Worm (Caenorhabditis elegans) whole organism, young adult: Measurements from ENCODE around the gene C41H7.2.
A peak's percentile ranks its signal among the peaks of the same experiment; 100 is the strongest.

Source experiments
- B0019.2 ChIP-seq: fragments of 200-800 bp; sonication (Bioruptor generic); conservative IDR thresholded peaks from 2 replicates; pipeline ENCODE4 v1.3.6; 2022; ENCODE audit warnings: missing genetic modification reagents, missing genetic modification characterization, missing compliant biosample characterization
- D2030.7 ChIP-seq: fragments of 200-800 bp; sonication (Bioruptor generic); IDR thresholded peaks from 2 replicates; pipeline ENCODE4 v1.3.6; 2022; ENCODE audit warnings: missing genetic modification reagents, missing genetic modification characterization, missing compliant biosample characterization
- F10E7.11 ChIP-seq: sonication (generic microtip); optimal IDR thresholded peaks from 2 replicates; lab custom pipeline; 2017; ENCODE audit warnings: mild to moderate bottlenecking, missing genetic modification characterization, moderate library complexity, missing compliant biosample characterization
- F23B12.7 ChIP-seq: sonication (generic microtip); optimal IDR thresholded peaks from 2 replicates; lab custom pipeline; 2017; ENCODE audit warnings: missing genetic modification characterization, mild to moderate bottlenecking, missing compliant biosample characterization, antibody characterized with exemption, moderate library complexity; ENCODE audit not compliant: insufficient read depth
- F37B4.10 ChIP-seq: fragments of 200-800 bp; sonication (Bioruptor generic); IDR thresholded peaks from 2 replicates; pipeline ENCODE4 v1.3.6; 2022; ENCODE audit warnings: missing genetic modification characterization, missing compliant biosample characterization
- K12H6.12 ChIP-seq: fragments of 200-800 bp; sonication (Bioruptor generic); optimal IDR thresholded peaks from 2 replicates; lab custom pipeline; 2018; ENCODE audit warnings: mild to moderate bottlenecking, missing genetic modification characterization, missing compliant biosample characterization
- Y67H2A.10 ChIP-seq: fragments of 200-800 bp; sonication (Bioruptor generic); conservative IDR thresholded peaks from 2 replicates; pipeline ENCODE4 v1.3.6; 2022; ENCODE audit warnings: missing genetic modification reagents, missing genetic modification characterization, missing compliant biosample characterization
- ZK185.1 ChIP-seq: sonication (generic microtip); optimal IDR thresholded peaks from 2 replicates; lab custom pipeline; 2016; ENCODE audit warnings: mild to moderate bottlenecking, missing genetic modification characterization, missing compliant biosample characterization; ENCODE audit not compliant: poor library complexity, severe bottlenecking
- aptf-2 ChIP-seq: fragments of 200-800 bp; sonication (Bioruptor generic); conservative IDR thresholded peaks from 2 replicates; pipeline ENCODE4 v1.3.6; 2022; ENCODE audit warnings: missing genetic modification reagents, missing genetic modification characterization, missing compliant biosample characterization
- aptf-3 ChIP-seq: fragments of 200-800 bp; sonication (Bioruptor generic); IDR thresholded peaks from 2 replicates; pipeline ENCODE4 v1.3.6; 2022; ENCODE audit warnings: missing genetic modification characterization, missing compliant biosample characterization
- attf-3 ChIP-seq: fragments of 200-800 bp; sonication (Bioruptor generic); conservative IDR thresholded peaks from 2 replicates; pipeline ENCODE4 v1.3.6; 2022; ENCODE audit warnings: missing genetic modification reagents, missing genetic modification characterization, missing compliant biosample characterization
- attf-5 ChIP-seq: fragments of 200-800 bp; sonication (Bioruptor generic); optimal IDR thresholded peaks from 2 replicates; lab custom pipeline; 2018; ENCODE audit warnings: mild to moderate bottlenecking, missing genetic modification characterization, missing compliant biosample characterization
- attf-6 ChIP-seq: fragments of 200-800 bp; sonication (Bioruptor generic); IDR thresholded peaks from 2 replicates; pipeline ENCODE4 v1.3.6; 2022; ENCODE audit warnings: missing genetic modification reagents, missing genetic modification characterization, missing compliant biosample characterization
- ceh-27 ChIP-seq: fragments of 200-800 bp; sonication (Bioruptor generic); optimal IDR thresholded peaks from 2 replicates; lab custom pipeline; 2018; ENCODE audit warnings: mild to moderate bottlenecking, missing genetic modification characterization, moderate library complexity, missing compliant biosample characterization
- die-1 ChIP-seq: sonication (generic microtip); optimal IDR thresholded peaks from 2 replicates; lab custom pipeline; 2016; ENCODE audit warnings: missing genotype, mild to moderate bottlenecking, missing genetic modification characterization, missing compliant biosample characterization
- egl-44 ChIP-seq: fragments of 200-800 bp; sonication (Bioruptor generic); IDR thresholded peaks from 2 replicates; pipeline ENCODE4 v1.3.6; 2022; ENCODE audit warnings: missing genetic modification reagents, missing genetic modification characterization, missing compliant biosample characterization
- egrh-3 ChIP-seq: fragments of 200-800 bp; sonication (Bioruptor generic); IDR thresholded peaks from 2 replicates; pipeline ENCODE4 v1.3.6; 2022; ENCODE audit warnings: missing genetic modification reagents, missing genetic modification characterization, missing compliant biosample characterization
- him-1 ChIP-seq: sonication (generic microtip); optimal IDR thresholded peaks from 2 replicates; lab custom pipeline; 2016; ENCODE audit warnings: missing genotype, missing genetic modification reagents, missing genetic modification characterization, missing compliant biosample characterization
- nhr-179 ChIP-seq: sonication (generic microtip); optimal IDR thresholded peaks from 2 replicates; lab custom pipeline; 2016; ENCODE audit warnings: mild to moderate bottlenecking, missing genetic modification characterization, missing compliant biosample characterization
- nhr-80 ChIP-seq: sonication (generic microtip); optimal IDR thresholded peaks from 2 replicates; lab custom pipeline; 2016; ENCODE audit warnings: missing genetic modification characterization, missing compliant biosample characterization
- pha-4 ChIP-seq: fragments of 150-350 bp; sonication (generic microtip); optimal IDR thresholded peaks from 2 replicates; lab custom pipeline; 2014; ENCODE audit warnings: missing biosample characterization, missing genetic modification reagents, missing genetic modification characterization
- repo-1 ChIP-seq: sonication (generic microtip); optimal IDR thresholded peaks from 2 replicates; lab custom pipeline; 2017; ENCODE audit warnings: mild to moderate bottlenecking, missing genetic modification characterization, missing compliant biosample characterization
- snpc-1.3 ChIP-seq: sonication (generic microtip); optimal IDR thresholded peaks from 2 replicates; lab custom pipeline; 2017; ENCODE audit warnings: missing genetic modification characterization, mild to moderate bottlenecking, missing compliant biosample characterization, antibody characterized with exemption, moderate library complexity, missing genotype, missing genetic modification reagents; ENCODE audit not compliant: insufficient read depth
- snpc-3.4 ChIP-seq: sonication (generic microtip); optimal IDR thresholded peaks from 2 replicates; lab custom pipeline; 2017; ENCODE audit warnings: missing genetic modification characterization, mild to moderate bottlenecking, missing compliant biosample characterization, antibody characterized with exemption, moderate library complexity, missing genotype, missing genetic modification reagents
- tbx-9 ChIP-seq: sonication (generic microtip); optimal IDR thresholded peaks from 2 replicates; lab custom pipeline; 2016; ENCODE audit warnings: borderline replicate concordance, missing genetic modification characterization, inconsistent platforms, missing compliant biosample characterization
- zfh-2 ChIP-seq: fragments of 200-800 bp; sonication (Bioruptor generic); conservative IDR thresholded peaks from 2 replicates; pipeline ENCODE4 v1.3.6; 2022; ENCODE audit warnings: missing genetic modification reagents, missing genetic modification characterization, missing compliant biosample characterization
- zim-3 ChIP-seq: sonication (generic microtip); optimal IDR thresholded peaks from 2 replicates; lab custom pipeline; 2017; ENCODE audit warnings: mild to moderate bottlenecking, missing genetic modification characterization, moderate library complexity, missing compliant biosample characterization
- ztf-18 ChIP-seq: sonication (generic microtip); optimal IDR thresholded peaks from 2 replicates; lab custom pipeline; 2016; ENCODE audit warnings: missing genotype, mild to moderate bottlenecking, missing genetic modification characterization, missing compliant biosample characterization
- ztf-22 ChIP-seq: fragments of 200-800 bp; sonication (Bioruptor generic); optimal IDR thresholded peaks from 2 replicates; lab custom pipeline; 2018; ENCODE audit warnings: mild to moderate bottlenecking, missing genetic modification characterization, moderate library complexity, missing compliant biosample characterization
- ztf-26 ChIP-seq: sonication (generic microtip); optimal IDR thresholded peaks from 2 replicates; lab custom pipeline; 2017; ENCODE audit warnings: missing genetic modification characterization, missing compliant biosample characterization
- ztf-3 ChIP-seq: fragments of 200-800 bp; sonication (Bioruptor generic); optimal IDR thresholded peaks from 2 replicates; lab custom pipeline; 2018; ENCODE audit warnings: mild to moderate bottlenecking, missing genetic modification characterization, missing compliant biosample characterization
- ztf-6 ChIP-seq: fragments of 200-800 bp; sonication (Bioruptor generic); IDR thresholded peaks from 2 replicates; pipeline ENCODE4 v1.3.6; 2022; ENCODE audit warnings: missing genetic modification reagents, missing genetic modification characterization, missing compliant biosample characterization

Gene C41H7.2

DNA sequence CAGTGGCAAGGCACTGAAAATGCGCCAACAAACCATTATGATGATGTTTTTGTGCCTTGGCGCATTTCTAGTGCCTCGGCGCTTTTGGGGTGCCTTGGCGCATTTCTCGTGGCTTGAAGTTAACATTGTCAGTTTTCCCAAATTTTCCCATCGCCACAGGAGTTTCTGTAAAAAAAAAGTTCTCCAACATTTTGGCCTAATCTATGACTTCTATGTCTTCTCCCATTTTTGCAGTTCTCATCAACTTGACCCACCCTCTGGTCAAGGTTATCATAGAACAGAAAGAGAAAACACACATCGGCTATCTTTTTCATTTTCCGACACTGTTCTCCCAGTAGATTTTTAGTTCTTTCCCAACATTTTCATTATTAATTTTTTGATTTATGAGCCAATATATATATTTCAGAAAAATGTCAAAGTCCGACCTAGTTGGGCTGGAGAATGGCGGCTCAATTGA lies 23.9 kb downstream of the C41H7.2 start, which contains the start of the genes B0454.26 and B0454.5:
TSS of gene B0454.26 (minus strand) at position 101 of the 457 bp plus-strand sequence.
TSS of gene B0454.5 (plus strand) at position 407 of the 457 bp plus-strand sequence.
- TF ChIP-seq ztf-18 (tag; lab: Kevin White, UChicago): peak; percentile 28
- 0 out of 2 replicates have a peak, but pooled peaks have one; percentile 50 for TF ChIP-seq F37B4.10 (GFP tag; lab: Robert Waterston, UW)
- no peak for TF ChIP-seq aptf-3
- no peak for TF ChIP-seq ztf-3 (GFP tag; lab: Kevin White, UChicago)
- TF ChIP-seq, all 124 proteins: peak for 2

DNA sequence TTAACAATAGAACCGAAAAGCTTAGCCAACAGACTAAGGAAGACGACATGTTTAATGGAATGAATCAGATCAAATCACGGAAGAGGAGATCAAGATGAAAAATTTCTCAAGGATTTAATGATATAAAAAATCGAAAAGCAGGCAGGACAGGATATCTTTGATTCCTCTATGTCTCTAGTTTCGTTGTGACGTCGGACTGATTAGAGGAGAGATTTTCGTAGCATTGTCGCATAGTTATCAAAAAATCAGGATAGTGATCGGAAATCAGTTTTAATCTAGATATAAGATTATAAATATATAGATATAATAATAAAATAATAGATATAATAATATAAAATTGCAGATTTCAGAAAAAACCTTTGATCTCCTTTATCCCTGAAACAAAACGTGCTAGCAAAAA lies 28.7 kb downstream of the C41H7.2 start, which contains the start of gene B0454.8:
TSS of gene B0454.8 (minus strand) at position 101 of the 400 bp plus-strand sequence.
- TF ChIP-seq snpc-3.4: no peak
- no peak for TF ChIP-seq F23B12.7 (tag; lab: Kevin White, UChicago)
- no peak for TF ChIP-seq K12H6.12 (tag; lab: Kevin White, UChicago)
- no peak for TF ChIP-seq ZK185.1 (tag; lab: Kevin White, UChicago)
- TF ChIP-seq attf-6 (GFP tag; lab: Robert Waterston, UW): no peak
- TF ChIP-seq pha-4 (tag; lab: Kevin White, UChicago): no peak
- TF ChIP-seq attf-5 (GFP tag; lab: Kevin White, UChicago): no peak
- no peak for TF ChIP-seq B0019.2

DNA sequence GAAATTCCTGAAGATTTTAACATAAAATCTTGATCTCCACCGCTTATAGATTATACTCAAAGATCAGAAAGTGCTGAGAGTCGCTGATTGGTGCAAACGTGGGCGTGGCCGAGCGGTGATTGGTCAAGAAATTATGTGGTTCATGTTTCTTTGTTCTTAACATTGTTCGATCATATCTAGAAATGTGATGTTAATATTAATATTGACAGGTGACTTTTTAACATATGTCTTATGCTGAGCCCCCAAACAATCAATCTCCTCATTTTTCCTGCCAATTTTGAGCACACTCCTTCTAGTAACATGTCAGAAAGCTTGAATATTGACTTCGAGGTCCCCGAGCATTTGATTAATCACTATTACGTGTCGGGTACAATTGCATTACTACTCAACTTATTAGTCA lies 29.4 kb downstream of the C41H7.2 start, which contains the start of gene sri-29:
TSS of gene sri-29 (plus strand) at position 301 of the 400 bp plus-strand sequence.
- TF ChIP-seq B0019.2 (no peak), ztf-22 (GFP tag; lab: Kevin White, UChicago) (no peak), zim-3 (no peak), F37B4.10 (GFP tag; lab: Robert Waterston, UW) (no peak), tbx-9 (tag; lab: Kevin White, UChicago) (no peak), D2030.7 (GFP tag; lab: Robert Waterston, UW) (no peak), ceh-27 (GFP tag; lab: Kevin White, UChicago) (no peak), snpc-1.3 (tag; lab: Kevin White, UChicago) (no peak), F10E7.11 (tag; lab: Kevin White, UChicago) (no peak), pha-4 (tag; lab: Kevin White, UChicago) (no peak), Y67H2A.10 (no peak), nhr-179 (tag; lab: Kevin White, UChicago) (no peak), aptf-2 (no peak), egrh-3 (no peak), nhr-80 (tag; lab: Kevin White, UChicago) (no peak)

DNA sequence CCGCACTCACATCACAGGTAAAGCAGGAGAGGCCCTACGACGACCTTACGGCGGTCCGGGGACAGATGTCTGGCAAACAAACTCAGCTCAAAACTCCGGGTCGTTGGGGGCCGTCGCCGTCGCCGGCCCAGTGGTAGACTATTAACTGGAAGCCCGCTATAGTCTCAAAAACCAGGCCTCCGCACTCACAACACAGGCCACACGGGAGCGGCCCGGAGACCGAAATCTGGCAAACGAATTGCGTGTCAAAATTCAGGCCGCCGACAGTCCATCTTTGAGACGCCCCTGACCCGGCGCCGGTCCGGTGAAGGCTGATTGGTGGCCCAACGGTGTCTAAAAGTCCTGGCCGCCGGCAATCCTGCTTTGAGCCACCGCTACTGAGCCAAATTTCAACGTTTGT lies 30.8 kb downstream of the C41H7.2 start:
- peak; percentile 85 for TF ChIP-seq zfh-2
- 0 out of 2 replicates have a peak, but pooled peaks have one; percentile 20 for TF ChIP-seq attf-3 (GFP tag; lab: Robert Waterston, UW)
- no peak for TF ChIP-seq repo-1 (tag; lab: Kevin White, UChicago)
- TF ChIP-seq, all 124 proteins: peak for 2

DNA sequence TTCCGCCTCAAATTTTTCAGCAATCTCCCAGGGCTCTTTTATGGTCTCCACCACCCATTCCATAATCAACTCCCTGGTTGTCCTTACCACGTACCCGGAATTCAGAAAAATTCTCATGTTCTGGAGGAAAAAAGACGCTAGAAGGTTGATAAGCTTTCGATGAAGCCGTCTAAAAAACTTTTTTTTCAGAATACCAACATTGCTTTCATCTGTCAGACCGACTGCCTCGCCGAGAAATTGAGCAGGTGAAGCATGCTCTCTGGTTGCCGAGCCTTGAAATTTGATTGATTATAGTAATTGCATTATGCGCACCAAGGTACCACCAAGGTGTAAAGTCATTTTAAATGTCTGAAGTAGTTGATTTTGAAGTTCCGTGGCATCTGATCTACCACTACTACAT lies 31.3 kb downstream of the C41H7.2 start, which contains the start of gene sri-30:
TSS of gene sri-30 (plus strand) at position 301 of the 400 bp plus-strand sequence.
- TF ChIP-seq F23B12.7 (tag; lab: Kevin White, UChicago) (no peak), ztf-6 (GFP tag; lab: Robert Waterston, UW) (no peak), egl-44 (no peak), him-1 (tag; lab: Kevin White, UChicago) (no peak), ztf-26 (no peak), die-1 (tag; lab: Kevin White, UChicago) (no peak)
